Fruit fly (Drosophila melanogaster): ENCODE data around the gene aust.

The aust gene

dm6 chr2L:9250942-9251341, at the start of gene aust:
Gene aust, minus strand, starts transcription at chr2L:9251042.
- TF ChIP-seq ttk (optimal IDR thresholded peaks at IDR 0.05) (no peak), psq (optimal IDR thresholded peaks at IDR 0.05) (no peak)

DNA sequence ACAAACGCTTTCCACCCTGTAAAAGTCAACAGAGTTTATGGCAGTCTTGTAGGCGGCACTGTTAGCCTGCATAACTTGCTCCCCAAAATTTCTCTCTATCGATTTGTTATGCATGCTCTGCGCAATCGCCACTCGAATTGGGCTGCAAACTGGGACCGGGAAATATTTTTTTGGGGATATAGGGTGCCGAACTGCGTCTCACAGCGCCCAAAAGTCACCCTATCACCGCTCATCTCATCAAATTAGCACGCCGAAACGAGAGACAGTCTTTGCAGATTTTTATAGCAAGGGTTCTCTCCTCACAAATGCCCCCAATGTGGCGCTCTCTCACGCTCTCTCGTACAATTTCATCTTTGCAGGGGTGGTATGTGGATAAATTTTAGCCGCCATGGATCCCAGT, 21.3 kb upstream of the aust start:
- no peak for TF ChIP-seq psq (optimal IDR thresholded peaks at IDR 0.05)
- no peak for TF ChIP-seq ttk (optimal IDR thresholded peaks at IDR 0.05)
- no peak for TF ChIP-seq insv (optimal IDR thresholded peaks at IDR 0.05)
- no peak for TF ChIP-seq Myc (optimal IDR thresholded peaks at IDR 0.05)
- TF ChIP-seq Sin3A (optimal IDR thresholded peaks at IDR 0.05), result no peak
- no peak for TF ChIP-seq h (optimal IDR thresholded peaks at IDR 0.05)

DNA sequence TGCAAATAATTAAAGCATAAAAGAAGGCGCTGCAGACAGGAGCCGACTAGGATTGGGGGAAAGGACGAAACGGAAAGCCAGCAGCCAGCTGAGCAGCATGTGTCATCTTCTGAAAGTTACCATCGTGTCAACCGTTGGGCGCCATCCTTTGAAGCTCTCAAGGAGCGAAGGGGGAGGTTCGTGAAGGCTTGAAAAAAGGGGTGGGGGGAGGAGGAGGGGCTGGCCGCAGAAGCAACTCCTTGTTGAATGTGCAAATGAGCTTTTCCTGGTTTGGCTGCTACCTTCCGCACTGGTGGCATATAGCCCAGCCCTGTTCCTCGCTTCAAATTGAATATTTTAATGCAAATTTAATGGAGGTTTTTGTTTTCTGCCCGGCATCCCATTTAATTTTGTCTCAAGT, 15.2 kb upstream of the aust start:
- TF ChIP-seq h (optimal IDR thresholded peaks at IDR 0.05) (no peak), Myc (optimal IDR thresholded peaks at IDR 0.05) (no peak), ttk (optimal IDR thresholded peaks at IDR 0.05) (no peak), Sin3A (optimal IDR thresholded peaks at IDR 0.05) (no peak), insv (optimal IDR thresholded peaks at IDR 0.05) (no peak), psq (optimal IDR thresholded peaks at IDR 0.05) (no peak)

DNA sequence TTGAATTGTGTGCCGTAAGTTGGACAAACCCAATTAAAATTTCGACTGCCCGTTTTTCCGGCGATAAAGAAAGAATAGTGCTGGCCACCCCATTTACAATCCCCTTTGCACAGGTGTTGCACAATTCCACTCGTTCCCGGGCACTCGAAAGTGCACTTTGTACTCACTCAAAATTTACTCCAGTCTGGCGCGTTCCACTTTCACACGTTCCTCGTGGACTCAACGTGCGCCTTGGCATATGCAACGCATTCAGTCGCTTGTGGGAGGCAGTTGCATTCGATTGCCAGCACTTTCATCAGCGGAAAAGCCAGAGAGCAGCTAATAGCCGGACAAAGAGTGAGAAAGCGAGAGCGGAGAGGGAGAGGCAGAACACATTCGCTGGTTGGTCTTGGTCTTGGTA, 5.5 kb upstream of the aust start, which contains the start of gene Ggamma30A:
Ggamma30A (plus strand) TSS at position 248 of the 400 bp plus-strand sequence.
- TF ChIP-seq ttk (optimal IDR thresholded peaks at IDR 0.05) (no peak), h (optimal IDR thresholded peaks at IDR 0.05) (no peak), insv (optimal IDR thresholded peaks at IDR 0.05) (no peak), Sin3A (optimal IDR thresholded peaks at IDR 0.05) (no peak), Myc (optimal IDR thresholded peaks at IDR 0.05) (no peak), psq (optimal IDR thresholded peaks at IDR 0.05) (no peak)

dm6 chr2L:9254754-9255153, 3.9 kb upstream of the aust start, which contains the start of gene lectin-30A:
Gene lectin-30A, minus strand, starts transcription at chr2L:9254854.
- TF ChIP-seq insv (optimal IDR thresholded peaks at IDR 0.05) (no peak), Myc (optimal IDR thresholded peaks at IDR 0.05) (no peak), ttk (optimal IDR thresholded peaks at IDR 0.05) (no peak), Sin3A (optimal IDR thresholded peaks at IDR 0.05) (no peak), h (optimal IDR thresholded peaks at IDR 0.05) (no peak), psq (optimal IDR thresholded peaks at IDR 0.05) (no peak)

dm6 chr2L:9252947-9253346, 2.1 kb upstream of the aust start, which contains the start of gene borr:
Gene borr, minus strand, starts transcription at chr2L:9253118.
- TF ChIP-seq Myc (optimal IDR thresholded peaks at IDR 0.05) (no peak), psq (optimal IDR thresholded peaks at IDR 0.05) (no peak), Sin3A (optimal IDR thresholded peaks at IDR 0.05) (no peak), insv (optimal IDR thresholded peaks at IDR 0.05) (no peak), ttk (optimal IDR thresholded peaks at IDR 0.05) (no peak), h (optimal IDR thresholded peaks at IDR 0.05) (no peak)

- TF ChIP-seq insv (optimal IDR thresholded peaks at IDR 0.05) (no peak), psq (optimal IDR thresholded peaks at IDR 0.05) (no peak), Myc (optimal IDR thresholded peaks at IDR 0.05) (no peak), Sin3A (optimal IDR thresholded peaks at IDR 0.05) (no peak), ttk (optimal IDR thresholded peaks at IDR 0.05) (no peak), h (optimal IDR thresholded peaks at IDR 0.05) (no peak)
These were observed 6.6 kb downstream of the aust start for dm6 chr2L:9244263-9244662.

- TF ChIP-seq ttk (optimal IDR thresholded peaks at IDR 0.05), result no peak
- no peak for TF ChIP-seq h (optimal IDR thresholded peaks at IDR 0.05)
- no peak for TF ChIP-seq psq (optimal IDR thresholded peaks at IDR 0.05)
- no peak for TF ChIP-seq insv (optimal IDR thresholded peaks at IDR 0.05)
- TF ChIP-seq Myc (optimal IDR thresholded peaks at IDR 0.05), result no peak
- no peak for TF ChIP-seq Sin3A (optimal IDR thresholded peaks at IDR 0.05)
These were observed 13.4 kb downstream of the aust start for dm6 chr2L:9237212-9238031.

dm6 chr2L:9236404-9236803, 14.4 kb downstream of the aust start:
- TF ChIP-seq Sin3A (optimal IDR thresholded peaks at IDR 0.05) (no peak), Myc (optimal IDR thresholded peaks at IDR 0.05) (no peak), psq (optimal IDR thresholded peaks at IDR 0.05) (no peak), h (optimal IDR thresholded peaks at IDR 0.05) (no peak), ttk (optimal IDR thresholded peaks at IDR 0.05) (no peak), insv (optimal IDR thresholded peaks at IDR 0.05) (no peak)

dm6 chr2L:9235556-9236001, 15.3 kb downstream of the aust start:
- TF ChIP-seq insv (optimal IDR thresholded peaks at IDR 0.05) (no peak), Myc (optimal IDR thresholded peaks at IDR 0.05) (no peak), psq (optimal IDR thresholded peaks at IDR 0.05) (no peak), h (optimal IDR thresholded peaks at IDR 0.05) (no peak), ttk (optimal IDR thresholded peaks at IDR 0.05) (no peak), Sin3A (optimal IDR thresholded peaks at IDR 0.05) (no peak)

dm6 chr2L:9234104-9234503, 16.7 kb downstream of the aust start:
- TF ChIP-seq Sin3A (optimal IDR thresholded peaks at IDR 0.05) (no peak), h (optimal IDR thresholded peaks at IDR 0.05) (no peak), Myc (optimal IDR thresholded peaks at IDR 0.05) (no peak), insv (optimal IDR thresholded peaks at IDR 0.05) (no peak), ttk (optimal IDR thresholded peaks at IDR 0.05) (no peak), psq (optimal IDR thresholded peaks at IDR 0.05) (no peak)

DNA sequence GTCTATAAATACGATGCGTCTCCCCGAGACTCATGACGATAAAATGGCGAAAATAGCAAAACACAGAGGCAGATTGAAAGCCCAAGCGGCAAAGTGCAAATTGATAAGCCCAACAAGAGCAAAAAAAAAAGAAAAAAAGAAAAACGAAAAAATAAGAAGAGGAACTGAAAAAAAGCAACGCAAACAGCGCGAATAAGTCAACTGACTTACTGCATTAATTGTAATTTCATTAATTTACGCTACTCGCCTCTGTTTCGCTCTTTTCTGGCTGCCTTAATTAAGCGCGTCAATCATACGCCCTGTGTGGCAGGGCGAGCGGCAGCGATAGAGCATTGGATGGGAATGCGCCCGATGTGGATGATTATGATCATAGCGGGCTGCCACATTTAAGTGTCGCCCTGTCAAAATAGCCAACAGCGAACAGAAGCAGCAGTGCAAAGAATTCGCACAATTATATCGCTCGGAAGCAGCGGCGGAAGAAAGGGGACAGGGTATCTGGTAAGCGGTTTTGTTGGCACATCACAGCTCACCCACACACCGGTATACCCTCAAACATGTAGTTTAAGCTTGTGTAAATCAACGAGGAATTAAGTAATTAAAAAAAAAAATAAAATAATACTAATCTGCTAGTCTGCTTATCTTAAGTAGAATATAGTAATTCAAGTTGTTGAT, 18.9 kb downstream of the aust start:
- TF ChIP-seq Myc (optimal IDR thresholded peaks at IDR 0.05), result no peak
- no peak for TF ChIP-seq psq (optimal IDR thresholded peaks at IDR 0.05)
- no peak for TF ChIP-seq ttk (optimal IDR thresholded peaks at IDR 0.05)
- no peak for TF ChIP-seq insv (optimal IDR thresholded peaks at IDR 0.05)
- no peak for TF ChIP-seq Sin3A (optimal IDR thresholded peaks at IDR 0.05)
- TF ChIP-seq h (optimal IDR thresholded peaks at IDR 0.05), result no peak
